Worm (Caenorhabditis elegans) whole organism, mixed stage, embryonic: ENCODE results near the gene adh-5.

Source experiments
- blmp-1 ChIP-seq: fragments of 150-350 bp; optimal IDR thresholded peaks from 2 replicates; lab custom pipeline; 2014; ENCODE audit warnings: missing biosample characterization, missing genetic modification characterization
- ces-1 ChIP-seq: fragments of 150-350 bp; optimal IDR thresholded peaks from 2 replicates; lab custom pipeline; 2014; ENCODE audit warnings: missing biosample characterization, missing genetic modification reagents, missing genetic modification characterization
- elt-3 ChIP-seq: fragments of 150-350 bp; optimal IDR thresholded peaks from 2 replicates; lab custom pipeline; 2014; ENCODE audit warnings: missing biosample characterization, missing genetic modification characterization
- lin-13 ChIP-seq: fragments of 150-350 bp; optimal IDR thresholded peaks from 2 replicates; lab custom pipeline; 2014; ENCODE audit warnings: missing biosample characterization, missing genetic modification characterization
- mep-1 ChIP-seq: fragments of 150-350 bp; optimal IDR thresholded peaks from 2 replicates; lab custom pipeline; 2017; ENCODE audit warnings: missing biosample characterization, missing genetic modification reagents, missing genetic modification characterization, inconsistent platforms
- nhr-12 ChIP-seq: fragments of 150-350 bp; optimal IDR thresholded peaks from 2 replicates; lab custom pipeline; 2014; ENCODE audit warnings: missing biosample characterization, missing genetic modification characterization
- nhr-237 ChIP-seq: fragments of 150-350 bp; optimal IDR thresholded peaks from 2 replicates; lab custom pipeline; 2014; ENCODE audit warnings: missing biosample characterization, missing genetic modification characterization
- sptf-1 ChIP-seq: sonication (generic microtip); optimal IDR thresholded peaks from 2 replicates; lab custom pipeline; 2017; ENCODE audit warnings: mild to moderate bottlenecking, missing genetic modification characterization, moderate library complexity, missing compliant biosample characterization
- ztf-11 ChIP-seq: fragments of 150-350 bp; optimal IDR thresholded peaks from 2 replicates; lab custom pipeline; 2014; ENCODE audit warnings: missing biosample characterization, missing genetic modification characterization

ce11 chrV:884324-884723, 27.2 kb upstream of the adh-5 start, which contains the start of gene srj-38:
- no peak for TF ChIP-seq blmp-1 (tag; lab: Kevin White, UChicago)
- no peak for TF ChIP-seq ztf-11
- TF ChIP-seq lin-13 (tag; lab: Kevin White, UChicago), result no peak
- no peak for TF ChIP-seq nhr-237
- TF ChIP-seq nhr-12 (tag; lab: Kevin White, UChicago), result no peak
- TF ChIP-seq elt-3 (tag; lab: Kevin White, UChicago), result no peak
- no peak for TF ChIP-seq sptf-1 (tag; lab: Kevin White, UChicago)
- TF ChIP-seq ces-1 (GFP tag; lab: Kevin White, UChicago), result no peak
- no peak for TF ChIP-seq mep-1
